Worm (Caenorhabditis elegans) whole organism, mixed stage, embryonic: ENCODE data around the gene lgc-20.

ENCODE experiments used
- lin-13 ChIP-seq: fragments of 150-350 bp; optimal IDR thresholded peaks from 2 replicates; lab custom pipeline; 2014; ENCODE audit warnings: missing biosample characterization, missing genetic modification characterization
- lsy-2 ChIP-seq: fragments of 150-350 bp; optimal IDR thresholded peaks from 2 replicates; lab custom pipeline; 2014; ENCODE audit warnings: missing biosample characterization, missing genetic modification characterization
- snpc-4 ChIP-seq: fragments of 150-350 bp; optimal IDR thresholded peaks from 2 replicates; lab custom pipeline; 2014; ENCODE audit warnings: missing biosample characterization, missing genetic modification characterization
- ztf-11 ChIP-seq: fragments of 150-350 bp; optimal IDR thresholded peaks from 2 replicates; lab custom pipeline; 2014; ENCODE audit warnings: missing biosample characterization, missing genetic modification characterization

DNA sequence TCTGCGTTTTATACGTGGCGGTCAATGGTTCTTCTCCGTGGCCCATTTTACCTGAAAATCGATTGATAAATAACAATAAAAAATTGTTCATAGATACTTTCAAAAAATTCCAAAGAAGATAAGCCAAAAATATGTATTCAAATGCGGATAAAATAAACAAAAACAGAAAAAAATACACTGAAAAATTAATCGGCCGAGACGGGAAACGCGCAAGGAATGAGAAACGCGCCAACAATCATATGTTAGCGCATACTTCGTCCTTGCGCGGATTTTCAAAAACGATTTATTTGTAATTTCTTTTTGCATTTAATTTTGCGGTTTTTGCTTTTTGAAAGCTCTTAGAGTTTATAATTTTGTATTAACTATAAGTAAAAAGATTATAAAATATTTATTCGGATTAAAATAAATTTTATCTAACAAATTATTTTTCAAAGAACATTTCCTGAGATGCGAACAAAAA, 2.2 kb upstream of the lgc-20 start, which contains the start of gene nduf-11:
- TF ChIP-seq lin-13 (peak; percentile 62), lsy-2 (tag; lab: Kevin White, UChicago) (peak; percentile 86), ztf-11 (tag; lab: Kevin White, UChicago) (no peak), snpc-4 (no peak)
